Worm (Caenorhabditis elegans) whole organism, L4/young adult: ENCODE measurements around the gene dap-3.

Experiments
- W03F9.2 ChIP-seq: fragments of 150-350 bp; optimal IDR thresholded peaks from 2 replicates; lab custom pipeline; 2014; ENCODE audit warnings: missing biosample characterization, missing genetic modification characterization
- dao-5 ChIP-seq: sonication (generic microtip); optimal IDR thresholded peaks from 2 replicates; lab custom pipeline; 2016; ENCODE audit warnings: missing genotype, missing genetic modification characterization, moderate library complexity, missing compliant biosample characterization
- him-1 ChIP-seq: sonication (generic microtip); optimal IDR thresholded peaks from 2 replicates; lab custom pipeline; 2016; ENCODE audit warnings: missing genotype, missing genetic modification reagents, missing genetic modification characterization, missing compliant biosample characterization

- TF ChIP-seq him-1 (tag; lab: Kevin White, UChicago) (no peak), W03F9.2 (tag; lab: Kevin White, UChicago) (no peak), dao-5 (tag; lab: Kevin White, UChicago) (no peak)
These were observed 34.2 kb upstream of the dap-3 start for ce11 chrII:10546784-10547087.
